Worm (Caenorhabditis elegans) whole organism, late embryonic: ENCODE measurements around the gene F59D6.1.

ENCODE experiments used
- pqm-1 ChIP-seq: sonication (generic microtip); optimal IDR thresholded peaks from 2 replicates; lab custom pipeline; 2016; ENCODE audit warnings: missing genetic modification characterization, missing compliant biosample characterization
- tbx-7 ChIP-seq: sonication (generic microtip); optimal IDR thresholded peaks from 2 replicates; lab custom pipeline; 2016; ENCODE audit warnings: missing genotype, missing genetic modification characterization, missing compliant biosample characterization
- unc-86 ChIP-seq: sonication (generic microtip); optimal IDR thresholded peaks from 2 replicates; lab custom pipeline; 2016; ENCODE audit warnings: missing genetic modification characterization, missing compliant biosample characterization

ce11 chrV:3081471-3081870 is 36.5 kb downstream of the F59D6.1 start, which contains the start of gene srt-7:
- TF ChIP-seq tbx-7, result no peak
- no peak for TF ChIP-seq pqm-1
- no peak for TF ChIP-seq unc-86 (tag; lab: Kevin White, UChicago)
